Fruit fly (Drosophila melanogaster): ENCODE results near the gene eIF4EHP.

Gene eIF4EHP

dm6 chr3R:24102387-24102786 lies 6.4 kb downstream of the eIF4EHP start (continued):
- TF ChIP-seq Antp (GFP tag; optimal IDR thresholded peaks at IDR 0.05), result no peak
- no peak for TF ChIP-seq vnd (GFP tag; IDR thresholded peaks at IDR 0.05; ENCODE audit: partially characterized antibody)
- peak; percentile 7 for TF ChIP-seq CG11504 (tag; optimal IDR thresholded peaks at IDR 0.05)
- no peak for TF ChIP-seq CG8944 (GFP tag; optimal IDR thresholded peaks at IDR 0.05)
- TF ChIP-seq CG17359 (tag; optimal IDR thresholded peaks at IDR 0.05), result peak; percentile 15
- no peak for TF ChIP-seq tna (GFP tag; IDR thresholded peaks at IDR 0.05; ENCODE audit: partially characterized antibody)
- no peak for TF ChIP-seq CG6254 (GFP tag; optimal IDR thresholded peaks at IDR 0.05)
- TF ChIP-seq Awh (GFP tag; IDR thresholded peaks at IDR 0.05), result no peak
- no peak for TF ChIP-seq cwo (GFP tag; optimal IDR thresholded peaks at IDR 0.05)
- no peak for TF ChIP-seq sr (GFP tag; IDR thresholded peaks at IDR 0.05)
- TF ChIP-seq NC2β (GFP tag; optimal IDR thresholded peaks at IDR 0.05), result no peak
- no peak for TF ChIP-seq NK7.1 (GFP tag; optimal IDR thresholded peaks at IDR 0.05)
- TF ChIP-seq her (GFP tag; optimal IDR thresholded peaks at IDR 0.05), result no peak
- TF ChIP-seq CG34376 (GFP tag; optimal IDR thresholded peaks at IDR 0.05), result no peak
- peak; percentile 29 for TF ChIP-seq Meics (GFP tag; optimal IDR thresholded peaks at IDR 0.05)
- no peak for TF ChIP-seq peb (GFP tag; IDR thresholded peaks at IDR 0.05)
- TF ChIP-seq HHEX (GFP tag; optimal IDR thresholded peaks at IDR 0.05), result peak; percentile 16
- TF ChIP-seq CG11398 (GFP tag; optimal IDR thresholded peaks at IDR 0.05), result no peak
- TF ChIP-seq onecut (GFP tag; IDR thresholded peaks at IDR 0.05), result no peak
- TF ChIP-seq dmrt99B (tag; optimal IDR thresholded peaks at IDR 0.05), result no peak
- TF ChIP-seq CG13424 (tag; optimal IDR thresholded peaks at IDR 0.05), result no peak
- TF ChIP-seq D19B (GFP tag; optimal IDR thresholded peaks at IDR 0.05), result no peak
- no peak for TF ChIP-seq HmgZ (tag; optimal IDR thresholded peaks at IDR 0.05)
- no peak for TF ChIP-seq CG10462 (GFP tag; optimal IDR thresholded peaks at IDR 0.05)
- peak; percentile 23 for TF ChIP-seq sug (tag; optimal IDR thresholded peaks at IDR 0.05)
- no peak for TF ChIP-seq CG16863 (GFP tag; optimal IDR thresholded peaks at IDR 0.05)
- no peak for TF ChIP-seq D (optimal IDR thresholded peaks at IDR 0.05)
- TF ChIP-seq D (GFP tag; optimal IDR thresholded peaks at IDR 0.05), result no peak
- TF ChIP-seq Stat92E (GFP tag; optimal IDR thresholded peaks at IDR 0.05), result no peak
- no peak for TF ChIP-seq Jarid2 (GFP tag; optimal IDR thresholded peaks at IDR 0.05)
- TF ChIP-seq CG2678 (tag; optimal IDR thresholded peaks at IDR 0.05), result peak; percentile 66
- no peak for TF ChIP-seq H2.0 (GFP tag; IDR thresholded peaks at IDR 0.05)
- TF ChIP-seq nau (GFP tag; optimal IDR thresholded peaks at IDR 0.05), result peak; percentile 15
- TF ChIP-seq CG1602 (GFP tag; optimal IDR thresholded peaks at IDR 0.05), result no peak
- no peak for TF ChIP-seq C15 (GFP tag; IDR thresholded peaks at IDR 0.05)
- no peak for TF ChIP-seq CG7556 (GFP tag; optimal IDR thresholded peaks at IDR 0.05)
- TF ChIP-seq chif (GFP tag; optimal IDR thresholded peaks at IDR 0.05), result no peak
- no peak for TF ChIP-seq ems (GFP tag; optimal IDR thresholded peaks at IDR 0.05)
- peak; percentile 37 for TF ChIP-seq gem (tag; optimal IDR thresholded peaks at IDR 0.05)
- TF ChIP-seq Dfd (GFP tag; optimal IDR thresholded peaks at IDR 0.05), result no peak
- TF ChIP-seq CG7928 (GFP tag; optimal IDR thresholded peaks at IDR 0.05), result no peak
- TF ChIP-seq pnt (GFP tag; optimal IDR thresholded peaks at IDR 0.05), result no peak
- no peak for TF ChIP-seq Dref (GFP tag; IDR thresholded peaks at IDR 0.05)
- no peak for TF ChIP-seq CG17612 (GFP tag; IDR thresholded peaks at IDR 0.05)
- no peak for TF ChIP-seq Nf-YA (GFP tag; IDR thresholded peaks at IDR 0.05)
- TF ChIP-seq CG11093 (GFP tag; IDR thresholded peaks at IDR 0.05), result no peak
- no peak for TF ChIP-seq ham (GFP tag; IDR thresholded peaks at IDR 0.05)
- no peak for TF ChIP-seq knrl (GFP tag; IDR thresholded peaks at IDR 0.05; ENCODE audit: partially characterized antibody)
- TF ChIP-seq CG15514 (GFP tag; optimal IDR thresholded peaks at IDR 0.05), result peak; percentile 11
- no peak for TF ChIP-seq toy (GFP tag; IDR thresholded peaks at IDR 0.05)
- no peak for TF ChIP-seq CG5953 (GFP tag; IDR thresholded peaks at IDR 0.05)
- no peak for TF ChIP-seq ranshi (GFP tag; IDR thresholded peaks at IDR 0.05)
